Fruit fly (Drosophila melanogaster) whole organism, embryonic: ENCODE measurements around the gene CG12096.
A peak's percentile ranks its signal among the peaks of the same experiment; 100 is the strongest.

Experiments
- Atf6 ChIP-seq: fragments of 200-800 bp; sonication (Bioruptor generic); IDR thresholded peaks from 2 replicates; pipeline ENCODE4 v1.3.6; 2022; ENCODE audit warnings: missing biosample characterization, missing genetic modification characterization
- CG10366 ChIP-seq: fragments of 200-800 bp; sonication (Bioruptor generic); IDR thresholded peaks from 2 replicates; pipeline ENCODE4 v1.3.6; 2022; ENCODE audit warnings: missing biosample characterization, missing genetic modification characterization
- CG10654 ChIP-seq: fragments of 200-800 bp; sonication (Bioruptor generic); optimal IDR thresholded peaks from 2 replicates; lab custom pipeline; 2016; ENCODE audit warnings: missing biosample characterization, missing genetic modification characterization
- CG10959 ChIP-seq: fragments of 200-800 bp; sonication (Bioruptor generic); IDR thresholded peaks from 2 replicates; pipeline ENCODE4 v1.3.6; 2022; ENCODE audit warnings: missing biosample characterization, missing genetic modification characterization
- CG11456 ChIP-seq: fragments of 200-800 bp; sonication (Bioruptor generic); IDR thresholded peaks from 3 replicates; pipeline ENCODE4 v1.3.6; 2022; ENCODE audit warnings: missing biosample characterization, missing genetic modification characterization
- CG11504 ChIP-seq: fragments of 200-800 bp; sonication (Bioruptor generic); optimal IDR thresholded peaks from 3 replicates; lab custom pipeline; 2019; ENCODE audit warnings: missing biosample characterization, mild to moderate bottlenecking, missing genetic modification characterization, moderate library complexity
- CG11696 ChIP-seq: fragments of 200-800 bp; sonication (Bioruptor generic); IDR thresholded peaks from 2 replicates; pipeline ENCODE4 v1.3.6; 2022; ENCODE audit warnings: missing biosample characterization, missing genetic modification characterization
- CG12236 ChIP-seq: fragments of 200-800 bp; sonication (Bioruptor generic); optimal IDR thresholded peaks from 2 replicates; lab custom pipeline; 2016; ENCODE audit warnings: missing biosample characterization, missing genetic modification characterization
- CG12744 ChIP-seq: fragments of 200-800 bp; sonication (Bioruptor generic); optimal IDR thresholded peaks from 2 replicates; lab custom pipeline; 2016; ENCODE audit warnings: missing biosample characterization, missing genetic modification characterization
- CG13775 ChIP-seq: fragments of 200-800 bp; sonication (Bioruptor generic); optimal IDR thresholded peaks from 3 replicates; lab custom pipeline; 2017; ENCODE audit warnings: missing biosample characterization, mild to moderate bottlenecking, missing genetic modification characterization
- CG15479 ChIP-seq: fragments of 200-800 bp; sonication (Bioruptor generic); optimal IDR thresholded peaks from 3 replicates; lab custom pipeline; 2019; ENCODE audit warnings: missing biosample characterization, mild to moderate bottlenecking, missing genetic modification characterization, moderate library complexity
- CG17359 ChIP-seq: fragments of 200-800 bp; sonication (Bioruptor generic); optimal IDR thresholded peaks from 3 replicates; lab custom pipeline; 2018; ENCODE audit warnings: missing biosample characterization, mild to moderate bottlenecking, missing genetic modification characterization, moderate library complexity
- CG18764 ChIP-seq: fragments of 200-800 bp; sonication (Bioruptor generic); optimal IDR thresholded peaks from 3 replicates; lab custom pipeline; 2016; ENCODE audit warnings: missing biosample characterization, missing genetic modification characterization
- CG3065 ChIP-seq: fragments of 200-800 bp; sonication (Bioruptor generic); optimal IDR thresholded peaks from 2 replicates; lab custom pipeline; 2016; ENCODE audit warnings: missing biosample characterization, missing genetic modification characterization
- CG31388 ChIP-seq: fragments of 200-800 bp; sonication (Bioruptor generic); optimal IDR thresholded peaks from 2 replicates; lab custom pipeline; 2016; ENCODE audit warnings: missing biosample characterization, missing genetic modification characterization
- CG32767 ChIP-seq: fragments of 200-800 bp; sonication (Bioruptor generic); IDR thresholded peaks from 2 replicates; pipeline ENCODE4 v1.3.6; 2022; ENCODE audit warnings: missing biosample characterization, missing genetic modification characterization
- CG3726 ChIP-seq: fragments of 200-800 bp; sonication (Bioruptor generic); IDR thresholded peaks from 3 replicates; pipeline ENCODE4, ENCODE4 v1.3.6; 2022; ENCODE audit warnings: missing biosample characterization, missing genetic modification characterization
- CG3847 ChIP-seq: fragments of 200-800 bp; sonication (Bioruptor generic); IDR thresholded peaks from 2 replicates; pipeline ENCODE4 v1.3.6; 2022; ENCODE audit warnings: missing biosample characterization, missing genetic modification characterization
- CG4328 ChIP-seq: fragments of 200-800 bp; sonication (Bioruptor generic); optimal IDR thresholded peaks from 3 replicates; lab custom pipeline; 2017; ENCODE audit warnings: missing biosample characterization, missing genetic modification reagents, missing genetic modification characterization
- CG43689 ChIP-seq: fragments of 200-800 bp; sonication (Bioruptor generic); IDR thresholded peaks from 2 replicates; pipeline ENCODE4 v1.3.6; 2022; ENCODE audit warnings: missing biosample characterization, missing genetic modification characterization
- CG4820 ChIP-seq: fragments of 200-800 bp; sonication (Bioruptor generic); optimal IDR thresholded peaks from 3 replicates; lab custom pipeline; 2016; ENCODE audit warnings: missing biosample characterization, missing genetic modification characterization
- CG4854 ChIP-seq: fragments of 200-800 bp; sonication (Bioruptor generic); optimal IDR thresholded peaks from 2 replicates; lab custom pipeline; 2016; ENCODE audit warnings: missing biosample characterization, missing genetic modification characterization, inconsistent platforms
- CG6854 ChIP-seq: fragments of 200-800 bp; sonication (Bioruptor generic); optimal IDR thresholded peaks from 3 replicates; lab custom pipeline; 2017; ENCODE audit warnings: missing biosample characterization, mild to moderate bottlenecking, missing genetic modification characterization
- CG7928 ChIP-seq: fragments of 200-800 bp; sonication (Bioruptor generic); optimal IDR thresholded peaks from 2 replicates; lab custom pipeline; 2017; ENCODE audit warnings: missing biosample characterization, mild to moderate bottlenecking, missing genetic modification characterization
- CG9437 ChIP-seq: fragments of 200-800 bp; sonication (Bioruptor generic); optimal IDR thresholded peaks from 2 replicates; lab custom pipeline; 2018; ENCODE audit warnings: missing biosample characterization, mild to moderate bottlenecking, missing genetic modification characterization
- Chrac-16 ChIP-seq: fragments of 200-800 bp; sonication (Bioruptor generic); optimal IDR thresholded peaks from 3 replicates; lab custom pipeline; 2016; ENCODE audit warnings: missing biosample characterization, missing genetic modification characterization
- CkIIα-i1 ChIP-seq: fragments of 200-800 bp; sonication (Bioruptor generic); IDR thresholded peaks from 2 replicates; pipeline ENCODE4 v1.3.6; 2022; ENCODE audit warnings: missing biosample characterization, missing genetic modification characterization
- Dbx ChIP-seq: fragments of 200-800 bp; sonication (Bioruptor generic); IDR thresholded peaks from 3 replicates; pipeline ENCODE4 v1.3.6; 2022; ENCODE audit warnings: missing biosample characterization, missing genetic modification characterization
- E2f2 ChIP-seq: fragments of 200-800 bp; sonication (Bioruptor generic); IDR thresholded peaks from 2 replicates; pipeline ENCODE4 v1.3.6; 2022; ENCODE audit warnings: missing biosample characterization, missing genetic modification characterization
- Ets65A ChIP-seq: fragments of 200-800 bp; sonication (Bioruptor generic); peaks from one replicate; lab custom pipeline; 2016; ENCODE audit warnings: missing biosample characterization, missing genetic modification characterization
- Gsc ChIP-seq: fragments of 200-800 bp; sonication (Bioruptor generic); IDR thresholded peaks from 2 replicates; pipeline ENCODE4 v1.3.6; 2022; ENCODE audit warnings: missing biosample characterization, missing genetic modification characterization
- HHEX ChIP-seq: fragments of 200-800 bp; sonication (Bioruptor generic); optimal IDR thresholded peaks from 3 replicates; lab custom pipeline; 2017; ENCODE audit warnings: missing biosample characterization, mild to moderate bottlenecking, missing genetic modification characterization, missing genetic modification reagents
- Kr ChIP-seq: fragments of 200-800 bp; sonication (Bioruptor generic); optimal IDR thresholded peaks from 2 replicates; lab custom pipeline; 2017; ENCODE audit warnings: missing biosample characterization, mild to moderate bottlenecking, missing genetic modification characterization
- Lim3 ChIP-seq: fragments of 200-800 bp; sonication (Bioruptor generic); IDR thresholded peaks from 2 replicates; pipeline ENCODE4 v1.3.6; 2022; ENCODE audit warnings: missing biosample characterization, missing genetic modification characterization
- Oli ChIP-seq: fragments of 200-800 bp; sonication (Bioruptor generic); optimal IDR thresholded peaks from 2 replicates; lab custom pipeline; 2018; ENCODE audit warnings: missing biosample characterization, mild to moderate bottlenecking, missing genetic modification characterization, moderate library complexity
- Ssrp ChIP-seq: fragments of 200-800 bp; sonication (Bioruptor generic); optimal IDR thresholded peaks from 2 replicates; lab custom pipeline; 2018; ENCODE audit warnings: missing biosample characterization, mild to moderate bottlenecking, missing genetic modification characterization, moderate library complexity
- Taf1 ChIP-seq: fragments of 200-800 bp; sonication (Bioruptor generic); IDR thresholded peaks from 2 replicates; pipeline ENCODE4 v1.3.6; 2022; ENCODE audit warnings: missing biosample characterization, missing genetic modification characterization
- ac ChIP-seq: fragments of 200-800 bp; sonication (Bioruptor generic); optimal IDR thresholded peaks from 3 replicates; lab custom pipeline; 2017; ENCODE audit warnings: missing biosample characterization, mild to moderate bottlenecking, missing genetic modification characterization
- crp ChIP-seq, 2 experiments: fragments of 200-800 bp; sonication (Bioruptor generic); optimal IDR thresholded peaks; 2 replicates in 1 of 2; 3 replicates in 1 of 2; lab custom pipeline; 2017; ENCODE audit warnings: missing biosample characterization in 2 of 2, missing genetic modification characterization in 2 of 2, mild to moderate bottlenecking in 1 of 2, moderate library complexity in 1 of 2
- mld ChIP-seq: fragments of 200-800 bp; sonication (Bioruptor generic); IDR thresholded peaks from 3 replicates; pipeline ENCODE4 v1.3.6; 2022; ENCODE audit warnings: missing biosample characterization, missing genetic modification characterization; ENCODE audit not compliant: partially characterized antibody
- peb ChIP-seq: fragments of 200-800 bp; sonication (Bioruptor generic); IDR thresholded peaks from 2 replicates; pipeline ENCODE4 v1.3.6; 2022; ENCODE audit warnings: missing biosample characterization, missing genetic modification characterization
- pfk ChIP-seq: fragments of 200-800 bp; sonication (Bioruptor generic); optimal IDR thresholded peaks from 2 replicates; lab custom pipeline; 2018; ENCODE audit warnings: missing biosample characterization, mild to moderate bottlenecking, missing genetic modification characterization, moderate library complexity
- pho ChIP-seq: fragments of 200-800 bp; sonication (Bioruptor generic); optimal IDR thresholded peaks from 2 replicates; lab custom pipeline; 2016; ENCODE audit warnings: missing biosample characterization, missing genetic modification characterization
- pum ChIP-seq: fragments of 200-800 bp; sonication (Bioruptor generic); optimal IDR thresholded peaks from 2 replicates; lab custom pipeline; 2016; ENCODE audit warnings: missing biosample characterization, missing genetic modification characterization
- shn ChIP-seq: fragments of 200-800 bp; sonication (Bioruptor generic); optimal IDR thresholded peaks from 3 replicates; lab custom pipeline; 2016; ENCODE audit warnings: missing biosample characterization, missing genetic modification characterization
- sisA ChIP-seq: fragments of 200-800 bp; sonication (Bioruptor generic); IDR thresholded peaks from 2 replicates; pipeline ENCODE4 v1.3.6; 2022; ENCODE audit warnings: missing biosample characterization, missing genetic modification characterization
- sqz ChIP-seq: fragments of 200-800 bp; sonication (Bioruptor generic); optimal IDR thresholded peaks from 3 replicates; lab custom pipeline; 2018; ENCODE audit warnings: missing biosample characterization, mild to moderate bottlenecking, missing genetic modification characterization
- tin ChIP-seq: fragments of 200-800 bp; sonication (Bioruptor generic); optimal IDR thresholded peaks from 3 replicates; lab custom pipeline; 2016; ENCODE audit warnings: missing biosample characterization, missing genetic modification characterization
- wek ChIP-seq: fragments of 200-800 bp; sonication (Bioruptor generic); optimal IDR thresholded peaks from 3 replicates; lab custom pipeline; 2018; ENCODE audit warnings: missing biosample characterization, mild to moderate bottlenecking, missing genetic modification characterization, moderate library complexity

The CG12096 gene

DNA sequence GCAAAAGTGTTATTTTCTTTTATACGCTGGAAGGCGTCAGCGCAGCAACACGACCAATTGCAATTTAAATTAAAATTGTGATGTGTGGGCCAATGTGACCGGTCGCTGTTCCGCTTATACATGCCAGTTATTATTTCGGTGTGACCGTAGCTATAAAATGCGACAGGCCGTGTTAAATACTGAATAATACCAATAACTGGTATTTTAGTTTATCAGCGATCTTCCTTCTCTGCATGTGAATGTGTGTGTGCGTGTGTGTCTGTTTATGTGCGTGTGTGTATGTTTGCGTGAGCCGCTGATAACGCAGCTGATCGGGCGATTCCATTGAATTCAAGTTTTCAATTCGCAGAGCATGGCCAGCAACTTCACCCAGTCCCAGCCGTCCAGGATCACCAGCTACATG is 30.7 kb upstream of the CG12096 start, which contains the start of the genes CG32638, CG15717 and MFS10 (continued):
- TF ChIP-seq CG43689 (GFP tag; lab: Robert Waterston, UW) (no peak), CG3065 (no peak), CG17359 (no peak), shn (no peak), Lim3 (GFP tag; lab: Robert Waterston, UW) (no peak), CG3726 (GFP tag; lab: Robert Waterston, UW) (no peak)

DNA sequence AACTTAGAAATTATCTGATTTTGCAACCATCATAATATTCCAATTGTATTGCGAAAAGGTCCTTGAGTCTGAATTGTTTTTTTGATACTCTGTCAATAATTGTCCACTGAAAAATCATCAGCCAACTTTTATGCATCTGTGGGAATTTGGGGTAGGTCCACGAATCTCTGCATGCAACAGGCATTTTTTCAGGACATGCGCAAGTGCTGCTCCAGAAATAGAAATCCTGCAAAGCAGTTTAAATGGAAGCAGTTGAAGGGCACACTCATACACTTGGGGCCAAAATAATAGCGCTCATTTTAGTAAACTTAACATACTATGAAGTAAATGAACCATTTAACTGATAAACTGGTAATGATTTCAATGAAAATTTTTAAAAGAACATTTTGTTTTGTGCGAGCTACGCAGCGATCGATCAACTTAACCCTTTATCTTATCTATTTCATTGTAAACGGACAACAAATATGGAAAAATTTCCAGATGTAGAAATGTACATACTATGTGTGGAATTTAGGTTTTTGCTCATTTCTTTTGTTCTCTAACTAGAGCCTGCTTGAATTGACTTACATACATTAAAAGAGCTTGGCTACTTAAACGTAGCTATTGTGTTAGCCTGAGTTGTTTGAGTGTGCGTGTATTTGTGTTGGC is 29.1 kb upstream of the CG12096 start:
- TF ChIP-seq crp (GFP tag; optimal IDR thresholded peaks at IDR 0.05; lab: Kevin White, UChicago) = peak in 1 of 2 experiments; percentile 8
- TF ChIP-seq E2f2 (GFP tag; lab: Robert Waterston, UW) = 0 out of 2 replicates have a peak, but pooled peaks have one; percentile 7
- TF ChIP-seq Dbx (GFP tag; lab: Robert Waterston, UW) = no peak
- TF ChIP-seq wek (GFP tag; lab: Kevin White, UChicago) = no peak
- TF ChIP-seq CG10959 (GFP tag; lab: Robert Waterston, UW) = no peak
- peak; percentile 64 for TF ChIP-seq CG4820 (GFP tag; lab: Kevin White, UChicago)
- 0 out of 2 replicates have a peak, but pooled peaks have one; percentile 16 for TF ChIP-seq sisA (GFP tag; lab: Robert Waterston, UW)
- TF ChIP-seq Oli (tag; lab: Kevin White, UChicago) = peak; percentile 81
- TF ChIP-seq mld (GFP tag; lab: Robert Waterston, UW) = no peak
- peak; percentile 59 for TF ChIP-seq sqz (GFP tag; lab: Kevin White, UChicago)
- no peak for TF ChIP-seq CkIIα-i1
- no peak for TF ChIP-seq CG31388 (GFP tag; lab: Kevin White, UChicago)
- TF ChIP-seq CG18764 (GFP tag; lab: Kevin White, UChicago) = peak; percentile 33
- TF ChIP-seq CG11696 (GFP tag; lab: Robert Waterston, UW) = peak; percentile 91; the same call in 1 of the 2 replicates
- peak; percentile 69 for TF ChIP-seq CG9437
- no peak; the same call in 1 of the 2 replicates for TF ChIP-seq CG10366 (GFP tag; lab: Robert Waterston, UW)
- TF ChIP-seq CG3847 (GFP tag; lab: Robert Waterston, UW) = peak; percentile 32; the same call in 1 of the 2 replicates
- TF ChIP-seq Gsc (GFP tag; lab: Robert Waterston, UW) = 0 out of 2 replicates have a peak, but pooled peaks have one; percentile 23
- peak; percentile 70 for TF ChIP-seq HHEX (GFP tag; lab: Kevin White, UChicago)
- peak; percentile 42 for TF ChIP-seq ac
- TF ChIP-seq CG11504 = peak; percentile 85
- no peak for TF ChIP-seq Taf1 (GFP tag; lab: Robert Waterston, UW)
- TF ChIP-seq Kr (GFP tag; lab: Kevin White, UChicago) = no peak
- TF ChIP-seq peb (GFP tag; lab: Robert Waterston, UW) = no peak
- TF ChIP-seq Ssrp (tag; lab: Kevin White, UChicago) = peak; percentile 71
- TF ChIP-seq Atf6 = 0 out of 2 replicates have a peak, but pooled peaks have one; percentile 30
- TF ChIP-seq CG3065 = no peak
- TF ChIP-seq CG15479 = no peak
- peak; percentile 97 for TF ChIP-seq Ets65A (GFP tag; lab: Kevin White, UChicago)
- peak; percentile 72 for TF ChIP-seq tin (GFP tag; lab: Kevin White, UChicago)
- peak; percentile 50; the same call in 1 of the 2 replicates for TF ChIP-seq CG32767 (GFP tag; lab: Robert Waterston, UW)
- TF ChIP-seq CG12744 = peak; percentile 31
- peak; percentile 72 for TF ChIP-seq CG4328
- TF ChIP-seq CG12236 = peak; percentile 28
- peak; percentile 28 for TF ChIP-seq CG4854
- no peak for TF ChIP-seq pfk (GFP tag; lab: Kevin White, UChicago)
- peak; percentile 67 for TF ChIP-seq Chrac-16 (GFP tag; lab: Kevin White, UChicago)
- peak; percentile 9 for TF ChIP-seq CG7928
- no peak for TF ChIP-seq CG11456 (GFP tag; lab: Robert Waterston, UW)
- peak; percentile 31 for TF ChIP-seq pum
- peak; percentile 39 for TF ChIP-seq CG10654 (GFP tag; lab: Kevin White, UChicago)
- peak; percentile 64 for TF ChIP-seq CG6854
- no peak for TF ChIP-seq pho (GFP tag; lab: Kevin White, UChicago)
- TF ChIP-seq CG13775 (GFP tag; lab: Kevin White, UChicago) = peak; percentile 59
